Worm (Caenorhabditis elegans): ENCODE measurements around the gene C45B2.8.

DNA sequence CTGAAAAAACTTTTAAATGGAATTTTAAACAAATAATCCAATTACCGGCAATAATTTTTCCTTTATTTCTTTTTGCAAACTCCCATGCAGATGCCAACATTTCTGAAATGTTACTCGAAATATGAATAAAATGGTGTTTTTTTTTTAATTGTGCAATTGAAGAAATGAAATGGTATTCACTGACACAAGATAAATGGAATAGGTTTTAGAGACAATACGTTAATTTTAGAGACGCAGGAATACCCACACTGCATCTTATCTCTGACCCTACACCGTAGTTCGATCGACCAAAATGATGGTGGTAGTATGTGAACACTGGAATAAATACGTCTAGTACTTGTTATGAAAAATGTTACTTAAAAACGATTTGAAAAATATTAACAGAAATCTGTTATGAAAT, 25.0 kb downstream of the C45B2.8 start, which contains the start of gene prx-3:
- no peak for TF ChIP-seq elt-4 (tag; optimal IDR thresholded peaks at IDR 0.05)
- no peak for TF ChIP-seq pha-4 (tag; optimal IDR thresholded peaks at IDR 0.05)
- no peak for TF ChIP-seq ets-4 (tag; optimal IDR thresholded peaks at IDR 0.05)
- TF ChIP-seq hlh-30 (tag; optimal IDR thresholded peaks at IDR 0.05; ENCODE audit: insufficient read depth) = no peak
- TF ChIP-seq ceh-45 (GFP tag; IDR thresholded peaks at IDR 0.05) = no peak
- no peak for TF ChIP-seq dve-1 (tag; optimal IDR thresholded peaks at IDR 0.05)
- TF ChIP-seq C38D4.7 (GFP tag; optimal IDR thresholded peaks at IDR 0.05) = no peak
- no peak for TF ChIP-seq dmd-4 (tag; optimal IDR thresholded peaks at IDR 0.05; ENCODE audit: borderline replicate concordance)
- TF ChIP-seq ztf-16 (tag; optimal IDR thresholded peaks at IDR 0.05) = no peak

Measured in whole organism, late embryonic.